Fruit fly (Drosophila melanogaster) whole organism: ENCODE measurements around the gene RpS7.
A peak's percentile ranks its signal among the peaks of the same experiment; 100 is the strongest.

Experiments
- CG8478 ChIP-seq: fragments of >200 bp; optimal IDR thresholded peaks from 2 replicates; lab custom pipeline; 2018; ENCODE audit warnings: inconsistent platforms
- Dll ChIP-seq: fragments of >200 bp; optimal IDR thresholded peaks from 2 replicates; lab custom pipeline; 2017
- EcR ChIP-seq, 2 experiments: fragments of >200 bp; optimal IDR thresholded peaks; 2 replicates each; lab custom pipeline; 2017; ENCODE audit warnings: missing biosample characterization in 2 of 2, missing genetic modification characterization in 2 of 2, missing genetic modification reagents in 2 of 2
- pan ChIP-seq: fragments of >200 bp; optimal IDR thresholded peaks from 2 replicates; lab custom pipeline; 2017
- psq ChIP-seq: fragments of >200 bp; optimal IDR thresholded peaks from 2 replicates; lab custom pipeline; 2017
- usp ChIP-seq: fragments of >200 bp; optimal IDR thresholded peaks from 2 replicates; lab custom pipeline; 2017; ENCODE audit warnings: missing biosample characterization, missing genetic modification characterization, mixed read lengths

RpS7 gene

DNA sequence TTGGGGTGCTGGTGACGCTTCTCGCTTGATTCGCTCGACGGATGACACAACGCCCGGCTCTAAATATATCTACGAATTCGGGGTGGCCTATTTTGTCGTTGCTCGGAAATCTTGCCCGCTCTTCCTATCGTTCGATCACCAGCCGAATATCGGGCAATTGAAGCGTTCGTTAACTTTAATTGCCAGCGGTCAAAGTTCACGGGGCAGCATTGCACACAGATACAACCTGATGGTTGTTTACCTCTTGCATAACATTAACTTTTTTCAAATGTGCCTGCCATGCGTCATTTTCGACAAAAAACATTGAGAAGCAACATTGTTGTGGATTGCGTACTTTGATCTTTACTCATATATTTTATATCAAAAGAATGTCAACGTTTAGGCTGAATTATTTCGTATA lies 11.0 kb downstream of the RpS7 start:
- TF ChIP-seq CG8478 (lab: Kevin White, UChicago) (no peak), EcR (GFP tag; optimal IDR thresholded peaks at IDR 0.05; lab: Kevin White, UChicago) (no peak), pan (lab: Kevin White, UChicago) (no peak), Dll (lab: Kevin White, UChicago) (no peak), usp (GFP tag; lab: Kevin White, UChicago) (no peak), psq (lab: Kevin White, UChicago) (no peak)

- TF ChIP-seq usp (GFP tag; lab: Kevin White, UChicago) (no peak), pan (lab: Kevin White, UChicago) (no peak), Dll (lab: Kevin White, UChicago) (no peak), CG8478 (lab: Kevin White, UChicago) (no peak), EcR (GFP tag; optimal IDR thresholded peaks at IDR 0.05; lab: Kevin White, UChicago) (no peak), psq (lab: Kevin White, UChicago) (no peak)
Observed at dm6 chr3R:30196128-30196527, 12.7 kb downstream of the RpS7 start, which contains the start of gene CG15531. Gene CG15531, minus strand, starts transcription at chr3R:30196228.

DNA sequence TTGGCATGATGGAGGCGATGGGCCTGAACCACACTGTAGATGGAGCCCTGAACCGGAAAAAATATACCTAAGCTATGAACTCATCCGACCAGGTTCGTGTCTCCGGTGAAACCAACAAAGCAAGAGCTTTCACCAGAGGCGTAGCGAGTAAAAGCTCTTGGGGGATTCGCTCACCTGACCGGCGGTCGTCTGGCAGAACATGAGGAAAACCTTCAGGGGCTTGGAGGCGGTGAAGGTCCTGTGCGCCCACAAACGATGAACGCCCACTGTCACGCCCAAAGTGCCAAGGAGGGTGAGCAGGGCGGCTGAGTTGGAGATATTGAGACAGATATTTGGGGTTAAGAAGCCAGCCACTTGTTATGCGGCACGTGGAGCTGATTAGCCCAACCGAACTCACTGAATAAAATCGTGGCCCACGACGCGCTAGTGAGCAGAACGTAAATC lies 13.2 kb downstream of the RpS7 start:
- no peak for TF ChIP-seq pan (lab: Kevin White, UChicago)
- no peak for TF ChIP-seq Dll (lab: Kevin White, UChicago)
- TF ChIP-seq EcR (GFP tag; optimal IDR thresholded peaks at IDR 0.05; lab: Kevin White, UChicago), result no peak
- no peak for TF ChIP-seq usp (GFP tag; lab: Kevin White, UChicago)
- no peak for TF ChIP-seq psq (lab: Kevin White, UChicago)
- no peak for TF ChIP-seq CG8478 (lab: Kevin White, UChicago)

- TF ChIP-seq usp (GFP tag; lab: Kevin White, UChicago), result no peak
- TF ChIP-seq CG8478 (lab: Kevin White, UChicago), result no peak
- no peak for TF ChIP-seq pan (lab: Kevin White, UChicago)
- TF ChIP-seq psq (lab: Kevin White, UChicago), result no peak
- no peak for TF ChIP-seq Dll (lab: Kevin White, UChicago)
- TF ChIP-seq EcR (GFP tag; optimal IDR thresholded peaks at IDR 0.05; lab: Kevin White, UChicago), result no peak
Observed at dm6 chr3R:30193826-30194225, 15.0 kb downstream of the RpS7 start.

DNA sequence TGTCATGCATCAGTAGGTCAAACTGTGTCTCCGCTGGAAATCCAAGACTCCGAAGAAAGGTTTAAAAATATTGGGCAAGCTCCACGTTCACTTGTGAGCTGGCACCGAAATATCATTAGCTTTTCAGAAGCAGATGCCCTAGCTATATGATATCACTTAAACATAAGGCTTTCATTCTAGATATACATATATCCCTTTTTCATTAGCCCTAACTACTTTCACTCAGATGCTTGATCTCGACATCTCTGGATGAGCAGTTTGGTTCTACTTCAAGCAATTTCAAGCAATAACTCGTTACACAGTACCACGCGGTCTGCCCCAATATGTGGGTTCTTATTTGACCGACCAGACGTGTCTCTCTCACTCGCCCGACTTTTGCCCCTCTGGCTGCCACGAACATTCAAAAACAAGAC lies 17.4 kb downstream of the RpS7 start:
- TF ChIP-seq pan (lab: Kevin White, UChicago) (peak; percentile 93), Dll (lab: Kevin White, UChicago) (no peak)

dm6 chr3R:30191047-30191446 lies 17.8 kb downstream of the RpS7 start, which contains the start of gene CG9747:
Gene CG9747, minus strand, starts transcription at chr3R:30191252.
- no peak for TF ChIP-seq psq (lab: Kevin White, UChicago)

DNA sequence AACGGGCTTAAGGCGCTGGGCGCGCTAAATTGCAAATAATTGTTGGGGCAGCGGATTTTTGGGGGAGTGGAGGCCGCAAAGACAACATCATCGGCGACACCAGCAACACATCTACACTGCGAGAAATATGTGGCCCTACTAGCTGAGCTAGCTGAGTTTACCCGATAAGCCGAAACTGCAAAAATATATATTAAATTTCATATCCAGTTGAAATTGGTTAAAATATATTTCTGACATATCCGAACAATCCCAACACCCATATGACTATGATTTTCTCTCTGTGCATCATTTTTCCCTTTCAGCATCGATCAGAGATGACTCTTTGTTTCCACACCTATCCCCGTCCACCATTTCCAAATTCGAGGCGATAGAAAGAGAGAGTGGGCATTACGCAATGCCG lies 19.0 kb downstream of the RpS7 start:
- TF ChIP-seq psq (lab: Kevin White, UChicago), result no peak
- peak; percentile 18 for TF ChIP-seq Dll (lab: Kevin White, UChicago)

- no peak for TF ChIP-seq usp (GFP tag; lab: Kevin White, UChicago)
- no peak for TF ChIP-seq psq (lab: Kevin White, UChicago)
- no peak for TF ChIP-seq pan (lab: Kevin White, UChicago)
- no peak for TF ChIP-seq Dll (lab: Kevin White, UChicago)
- no peak for TF ChIP-seq EcR (GFP tag; optimal IDR thresholded peaks at IDR 0.05; lab: Kevin White, UChicago)
- TF ChIP-seq CG8478 (lab: Kevin White, UChicago), result no peak
Observed at dm6 chr3R:30189398-30189797, 19.4 kb downstream of the RpS7 start.

dm6 chr3R:30183872-30184271 lies 24.9 kb downstream of the RpS7 start:
- TF ChIP-seq Dll (lab: Kevin White, UChicago) (no peak), psq (lab: Kevin White, UChicago) (no peak), EcR (GFP tag; optimal IDR thresholded peaks at IDR 0.05; lab: Kevin White, UChicago) (no peak), pan (lab: Kevin White, UChicago) (no peak), CG8478 (lab: Kevin White, UChicago) (no peak), usp (GFP tag; lab: Kevin White, UChicago) (no peak)

DNA sequence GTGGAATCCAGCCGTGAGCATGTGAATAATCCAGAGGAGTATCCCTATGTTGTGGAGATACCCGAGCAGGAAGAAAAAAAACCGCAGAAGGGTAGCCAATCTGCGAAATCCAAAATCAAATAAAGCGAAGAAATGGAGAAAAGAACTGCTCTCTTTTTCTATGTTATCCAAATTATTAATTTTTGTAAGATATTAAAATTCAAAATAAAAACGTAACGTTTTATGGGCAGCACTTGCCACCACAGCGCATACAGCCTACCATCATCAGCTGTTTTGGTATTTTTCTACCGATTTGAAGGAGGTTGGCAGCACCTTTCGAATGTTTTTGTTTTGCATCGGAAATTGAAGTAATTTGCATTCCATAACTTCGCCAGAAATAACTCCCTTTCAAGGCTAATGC lies 28.9 kb downstream of the RpS7 start, which contains the start of gene Bet5:
TSS of gene Bet5 (plus strand) at position 299 of the 400 bp plus-strand sequence.
- TF ChIP-seq pan (lab: Kevin White, UChicago) (no peak), CG8478 (lab: Kevin White, UChicago) (no peak), Dll (lab: Kevin White, UChicago) (no peak), EcR (GFP tag; optimal IDR thresholded peaks at IDR 0.05; lab: Kevin White, UChicago) (no peak), usp (GFP tag; lab: Kevin White, UChicago) (no peak), psq (lab: Kevin White, UChicago) (no peak)

dm6 chr3R:30177494-30177893 lies 31.3 kb downstream of the RpS7 start, which contains the start of the genes CG1983 and CG15530:
Gene CG1983, minus strand, starts transcription at chr3R:30177700.
Gene CG15530, plus strand, starts transcription at chr3R:30177877.
- TF ChIP-seq Dll (lab: Kevin White, UChicago) (no peak), psq (lab: Kevin White, UChicago) (no peak), usp (GFP tag; lab: Kevin White, UChicago) (no peak), pan (lab: Kevin White, UChicago) (no peak), CG8478 (lab: Kevin White, UChicago) (no peak), EcR (GFP tag; optimal IDR thresholded peaks at IDR 0.05; lab: Kevin White, UChicago) (no peak)

DNA sequence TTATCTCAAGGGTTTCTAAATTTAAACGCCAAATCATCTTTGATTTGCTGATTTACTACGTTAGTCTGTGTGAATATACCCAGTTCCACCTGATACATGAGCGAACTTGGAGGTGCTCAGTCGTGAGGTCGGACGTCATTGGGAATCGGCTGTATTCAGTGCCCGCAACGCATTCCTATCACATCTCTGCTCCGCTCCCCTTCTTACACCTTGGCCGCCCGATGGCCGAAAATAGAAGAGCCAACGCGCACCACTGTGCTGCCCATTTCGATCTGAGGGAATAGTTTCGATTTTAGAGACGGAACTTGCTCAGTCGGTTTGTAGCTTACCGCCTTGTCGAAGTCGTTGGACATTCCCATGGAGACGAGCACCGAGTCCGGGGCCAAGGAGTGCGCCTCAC lies 32.5 kb downstream of the RpS7 start:
- no peak for TF ChIP-seq Dll (lab: Kevin White, UChicago)
- no peak for TF ChIP-seq EcR (GFP tag; optimal IDR thresholded peaks at IDR 0.05; lab: Kevin White, UChicago)
- TF ChIP-seq CG8478 (lab: Kevin White, UChicago), result no peak
- no peak for TF ChIP-seq psq (lab: Kevin White, UChicago)
- TF ChIP-seq pan (lab: Kevin White, UChicago), result no peak
